Worm (Caenorhabditis elegans) whole organism, L2 larva: ENCODE results near the gene Y42G9A.2.

Experiments used
- C34F6.9 ChIP-seq: fragments of 150-350 bp; optimal IDR thresholded peaks from 2 replicates; lab custom pipeline; 2014; ENCODE audit warnings: missing biosample characterization, missing genetic modification characterization
- F13H6.1 ChIP-seq: sonication (generic microtip); optimal IDR thresholded peaks from 2 replicates; lab custom pipeline; 2016; ENCODE audit warnings: missing genetic modification characterization, missing compliant biosample characterization
- Y55F3AM.14 ChIP-seq: fragments of 200-800 bp; sonication (Bioruptor generic); optimal IDR thresholded peaks from 2 replicates; lab custom pipeline; 2018; ENCODE audit warnings: mild to moderate bottlenecking, missing genetic modification characterization, missing compliant biosample characterization
- ZK546.5 ChIP-seq: sonication (generic microtip); optimal IDR thresholded peaks from 2 replicates; lab custom pipeline; 2017; ENCODE audit warnings: missing biosample characterization, missing genetic modification characterization
- alr-1 ChIP-seq: fragments of 150-350 bp; optimal IDR thresholded peaks from 2 replicates; lab custom pipeline; 2014; ENCODE audit warnings: missing biosample characterization, missing genetic modification characterization
- blmp-1 ChIP-seq: sonication (generic microtip); optimal IDR thresholded peaks from 2 replicates; lab custom pipeline; 2017; ENCODE audit warnings: missing genetic modification characterization, mild to moderate bottlenecking, missing compliant biosample characterization, antibody characterized with exemption, moderate library complexity; ENCODE audit not compliant: insufficient read depth
- dmd-4 ChIP-seq: sonication (generic microtip); optimal IDR thresholded peaks from 2 replicates; lab custom pipeline; 2017; ENCODE audit warnings: missing biosample characterization, missing genetic modification characterization
- elt-1 ChIP-seq: fragments of 150-350 bp; optimal IDR thresholded peaks from 2 replicates; lab custom pipeline; 2014; ENCODE audit warnings: missing biosample characterization, missing genetic modification characterization
- elt-3 ChIP-seq: sonication (generic microtip); optimal IDR thresholded peaks from 2 replicates; lab custom pipeline; 2017; ENCODE audit warnings: missing biosample characterization, missing genetic modification characterization
- fos-1 ChIP-seq: fragments of 150-350 bp; optimal IDR thresholded peaks from 2 replicates; lab custom pipeline; 2014; ENCODE audit warnings: missing biosample characterization, missing genetic modification characterization
- gmeb-1 ChIP-seq: fragments of 150-350 bp; optimal IDR thresholded peaks from 2 replicates; lab custom pipeline; 2014; ENCODE audit warnings: missing biosample characterization, missing genetic modification characterization
- lin-13 ChIP-seq: fragments of 150-350 bp; optimal IDR thresholded peaks from 2 replicates; lab custom pipeline; 2014; ENCODE audit warnings: missing biosample characterization, missing genetic modification reagents, missing genetic modification characterization
- lsy-2 ChIP-seq, 2 experiments: fragments of 150-350 bp in 1 of 2; sonication (generic microtip) in 1 of 2; optimal IDR thresholded peaks; 2 replicates each; lab custom pipeline; 2014 to 2017; ENCODE audit warnings: missing biosample characterization in 2 of 2, missing genetic modification characterization in 2 of 2
- mab-5 ChIP-seq: fragments of 150-350 bp; optimal IDR thresholded peaks from 2 replicates; lab custom pipeline; 2014; ENCODE audit warnings: missing biosample characterization, missing genetic modification characterization
- mbf-1 ChIP-seq: sonication (generic microtip); optimal IDR thresholded peaks from 2 replicates; lab custom pipeline; 2017; ENCODE audit warnings: missing biosample characterization, missing genetic modification characterization
- nhr-11 ChIP-seq: fragments of 150-350 bp; optimal IDR thresholded peaks from 2 replicates; lab custom pipeline; 2014; ENCODE audit warnings: missing biosample characterization, missing genetic modification characterization
- nhr-12 ChIP-seq: fragments of 150-350 bp; optimal IDR thresholded peaks from 2 replicates; lab custom pipeline; 2014; ENCODE audit warnings: missing biosample characterization, missing genetic modification characterization
- nhr-129 ChIP-seq: fragments of 150-350 bp; optimal IDR thresholded peaks from 2 replicates; lab custom pipeline; 2014; ENCODE audit warnings: missing biosample characterization, missing genetic modification characterization
- nhr-21 ChIP-seq: fragments of 150-350 bp; optimal IDR thresholded peaks from 2 replicates; lab custom pipeline; 2014; ENCODE audit warnings: missing biosample characterization, missing genetic modification characterization
- nhr-23 ChIP-seq: fragments of 150-350 bp; optimal IDR thresholded peaks from 2 replicates; lab custom pipeline; 2014; ENCODE audit warnings: missing biosample characterization, missing genetic modification reagents, missing genetic modification characterization
- nhr-237 ChIP-seq: fragments of 150-350 bp; optimal IDR thresholded peaks from 2 replicates; lab custom pipeline; 2014; ENCODE audit warnings: missing biosample characterization, missing genetic modification characterization
- nhr-25 ChIP-seq: fragments of 150-350 bp; sonication (generic microtip); optimal IDR thresholded peaks from 3 replicates; lab custom pipeline; 2014; ENCODE audit warnings: missing biosample characterization, missing genetic modification characterization
- nhr-6 ChIP-seq: fragments of 150-350 bp; optimal IDR thresholded peaks from 2 replicates; lab custom pipeline; 2014; ENCODE audit warnings: missing biosample characterization, missing genetic modification characterization
- peb-1 ChIP-seq: fragments of 150-350 bp; optimal IDR thresholded peaks from 2 replicates; lab custom pipeline; 2014; ENCODE audit warnings: missing biosample characterization, missing genetic modification characterization
- sma-3 ChIP-seq: sonication (generic microtip); optimal IDR thresholded peaks from 2 replicates; lab custom pipeline; 2016; ENCODE audit warnings: missing genetic modification reagents, missing genetic modification characterization, missing compliant biosample characterization
- sma-9 ChIP-seq, 2 experiments: fragments of 150-350 bp in 1 of 2; sonication (generic microtip) in 1 of 2; optimal IDR thresholded peaks; 2 replicates each; lab custom pipeline; 2014 to 2016; ENCODE audit warnings: missing genetic modification characterization in 2 of 2, mild to moderate bottlenecking in 1 of 2, missing biosample characterization in 1 of 2, missing compliant biosample characterization in 1 of 2, missing genetic modification reagents in 1 of 2, moderate library complexity in 1 of 2
- unc-39 ChIP-seq: fragments of 150-350 bp; optimal IDR thresholded peaks from 2 replicates; lab custom pipeline; 2014; ENCODE audit warnings: missing biosample characterization, missing genetic modification characterization
- unc-55 ChIP-seq: fragments of 150-350 bp; sonication (generic microtip); optimal IDR thresholded peaks from 3 replicates; lab custom pipeline; 2014; ENCODE audit warnings: missing biosample characterization, missing genetic modification reagents, missing genetic modification characterization
- unc-62 ChIP-seq: fragments of 150-350 bp; optimal IDR thresholded peaks from 2 replicates; lab custom pipeline; 2014; ENCODE audit warnings: missing biosample characterization, missing genetic modification reagents, missing genetic modification characterization
- zag-1 ChIP-seq: fragments of 150-350 bp; optimal IDR thresholded peaks from 2 replicates; lab custom pipeline; 2014; ENCODE audit warnings: missing biosample characterization, missing genetic modification characterization
- ztf-11 ChIP-seq: sonication (generic microtip); optimal IDR thresholded peaks from 2 replicates; lab custom pipeline; 2017; ENCODE audit warnings: missing biosample characterization, missing genetic modification characterization
- ztf-4 ChIP-seq: fragments of 150-350 bp; optimal IDR thresholded peaks from 2 replicates; lab custom pipeline; 2014; ENCODE audit warnings: missing biosample characterization, missing genetic modification characterization

Y42G9A.2 gene

DNA sequence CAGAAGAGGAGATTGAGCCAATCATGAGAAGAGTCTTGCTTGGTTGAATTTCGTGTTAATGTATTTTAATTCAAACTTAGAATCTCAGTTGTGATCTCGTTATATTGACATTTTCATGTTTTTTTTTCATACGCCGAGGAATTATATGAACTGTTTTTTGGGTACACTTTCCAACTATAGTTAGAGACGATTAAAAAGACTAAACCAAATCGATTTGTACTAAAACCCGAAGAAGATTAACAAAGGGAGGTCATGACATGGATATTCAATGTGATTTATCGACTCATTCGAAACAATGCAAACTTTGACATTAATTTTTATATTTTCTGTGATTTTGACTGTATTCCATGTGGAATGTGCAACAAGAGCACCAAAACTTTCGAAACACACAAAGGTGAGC is at the start of gene Y42G9A.2:
Gene Y42G9A.2 (plus strand): TSS at position 284 of the 400 bp plus-strand sequence.
- TF ChIP-seq sma-9 (GFP tag; optimal IDR thresholded peaks at IDR 0.05; lab: Kevin White, UChicago) (peak; percentile 30), sma-9 (tag; optimal IDR thresholded peaks at IDR 0.05; lab: Kevin White, UChicago) (no peak), zag-1 (tag; lab: Kevin White, UChicago) (no peak), mbf-1 (tag; lab: Kevin White, UChicago) (no peak), nhr-21 (tag; lab: Kevin White, UChicago) (no peak)

DNA sequence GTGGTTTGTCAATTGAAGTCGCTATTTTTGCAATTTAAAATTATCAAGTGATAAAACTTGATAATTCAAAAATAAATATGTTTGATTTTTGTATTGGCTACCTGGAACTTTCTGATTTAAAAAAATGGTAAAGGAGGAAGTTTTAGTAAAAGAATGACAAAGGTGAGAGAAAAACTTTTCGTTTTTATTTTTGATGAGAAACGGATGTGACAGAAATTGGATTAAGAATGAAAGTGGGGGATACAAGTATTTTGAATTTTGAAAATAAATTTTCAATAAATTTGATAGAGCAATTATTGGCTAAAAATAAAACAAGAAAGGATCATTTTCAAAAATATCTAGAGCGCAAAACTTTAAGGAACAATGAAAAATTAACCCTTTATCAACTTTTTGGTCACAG is 45.2 kb upstream of the Y42G9A.2 start, which contains the start of gene C05D10.4:
Gene C05D10.4 (minus strand): TSS at position 101 of the 400 bp plus-strand sequence.
- TF ChIP-seq ZK546.5 (tag; lab: Kevin White, UChicago) (no peak), C34F6.9 (tag; lab: Kevin White, UChicago) (no peak), Y55F3AM.14 (GFP tag; lab: Kevin White, UChicago) (no peak), lsy-2 (tag; optimal IDR thresholded peaks at IDR 0.05; lab: Kevin White, UChicago) (no peak), mbf-1 (tag; lab: Kevin White, UChicago) (no peak), nhr-11 (tag; lab: Kevin White, UChicago) (no peak), unc-39 (tag; lab: Kevin White, UChicago) (no peak), elt-3 (tag; lab: Kevin White, UChicago) (no peak), sma-3 (GFP tag; lab: Kevin White, UChicago) (no peak), nhr-6 (no peak), sma-9 (GFP tag; optimal IDR thresholded peaks at IDR 0.05; lab: Kevin White, UChicago) (no peak), sma-9 (tag; optimal IDR thresholded peaks at IDR 0.05; lab: Kevin White, UChicago) (no peak), elt-1 (tag; lab: Kevin White, UChicago) (no peak)
- TF ChIP-seq, all 48 proteins: peak for 0

DNA sequence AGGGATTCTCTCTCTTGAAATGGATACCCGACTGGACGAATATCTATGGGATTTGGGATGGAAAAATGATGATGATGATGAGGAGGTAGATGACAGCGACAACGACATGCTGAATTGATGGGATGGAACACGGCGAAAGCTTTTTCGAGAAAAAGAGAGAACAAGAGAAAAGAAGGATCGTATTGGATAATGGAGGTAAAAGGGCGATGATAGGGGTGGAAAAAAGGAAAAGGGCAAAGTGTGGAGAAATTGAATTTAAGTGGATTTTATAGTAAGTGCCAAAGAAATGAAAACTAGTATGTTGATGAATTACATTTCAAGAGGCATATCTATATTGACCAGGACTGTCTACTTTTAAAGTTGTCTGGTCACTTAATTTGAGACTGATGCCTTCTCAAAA is 42.1 kb upstream of the Y42G9A.2 start:
- TF ChIP-seq gmeb-1 (tag; lab: Kevin White, UChicago) (no peak), dmd-4 (tag; lab: Kevin White, UChicago) (no peak), nhr-6 (no peak), ztf-11 (no peak), nhr-23 (tag; lab: Kevin White, UChicago) (no peak), nhr-12 (tag; lab: Kevin White, UChicago) (no peak), alr-1 (no peak), zag-1 (tag; lab: Kevin White, UChicago) (no peak)

DNA sequence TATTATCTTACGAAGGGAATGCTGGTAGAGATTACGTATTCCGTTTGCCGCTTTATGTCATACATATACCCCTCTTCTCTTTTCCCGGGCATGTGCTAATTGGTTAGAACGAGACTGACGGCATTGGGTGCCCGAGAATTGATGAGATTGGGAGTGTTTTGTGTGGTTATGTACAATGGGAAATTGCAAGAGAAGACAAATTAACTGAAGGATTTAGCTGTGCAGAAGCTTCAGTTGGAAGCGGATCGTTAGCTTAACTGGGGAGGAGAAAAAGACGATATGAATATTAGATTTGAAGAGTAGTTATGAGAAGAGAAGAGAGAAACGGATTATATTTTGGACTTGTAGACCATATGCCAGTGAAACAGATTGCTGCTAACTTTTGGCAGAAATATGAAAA is 37.8 kb upstream of the Y42G9A.2 start:
- TF ChIP-seq lin-13 (no peak), nhr-237 (tag; lab: Kevin White, UChicago) (no peak), ztf-4 (no peak), mbf-1 (tag; lab: Kevin White, UChicago) (no peak), blmp-1 (tag; lab: Kevin White, UChicago) (no peak), fos-1 (tag; lab: Kevin White, UChicago) (no peak), ztf-11 (no peak), alr-1 (no peak), unc-62 (GFP tag; lab: Kevin White, UChicago) (no peak)

DNA sequence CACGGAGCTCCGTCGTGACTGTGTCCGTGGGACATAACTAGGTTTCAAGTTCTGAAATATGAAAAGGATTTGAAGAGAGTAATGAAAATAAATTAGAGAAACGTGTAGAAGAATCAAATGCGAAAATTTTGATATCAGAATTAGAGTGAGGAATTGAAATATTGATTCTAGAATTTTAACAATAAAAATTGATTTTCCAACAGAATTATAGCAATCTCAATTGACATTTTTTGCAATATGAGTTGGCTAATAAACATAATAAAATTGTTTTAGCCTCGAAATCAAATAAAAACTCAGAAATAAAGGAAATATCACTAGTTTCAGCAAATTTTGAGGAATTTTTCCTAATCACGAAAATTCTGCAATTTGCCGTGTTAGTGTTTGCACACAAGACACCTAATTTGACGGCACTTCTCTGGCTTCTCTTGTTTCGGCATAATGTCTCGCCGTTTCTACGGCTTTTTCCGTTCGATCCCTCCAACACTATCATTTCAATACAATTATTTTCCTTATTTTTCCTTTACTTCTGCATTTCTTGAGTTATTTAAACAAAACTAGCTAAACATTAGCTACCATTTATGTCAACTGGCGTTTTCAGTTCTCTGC is 31.6 kb upstream of the Y42G9A.2 start, which contains the start of gene nmt-1:
Gene nmt-1 (minus strand): TSS at position 51 of the 606 bp plus-strand sequence.
- TF ChIP-seq sma-3 (GFP tag; lab: Kevin White, UChicago) (peak; percentile 0), F13H6.1 (peak; percentile 11), nhr-25 (peak; percentile 42), unc-55 (peak; percentile 57), mab-5 (peak; percentile 24), lsy-2 (tag; optimal IDR thresholded peaks at IDR 0.05; lab: Kevin White, UChicago) (peak; percentile 49 to 72), C34F6.9 (tag; lab: Kevin White, UChicago) (peak; percentile 60), gmeb-1 (tag; lab: Kevin White, UChicago) (peak; percentile 46), ZK546.5 (tag; lab: Kevin White, UChicago) (no peak), nhr-129 (peak; percentile 61), sma-9 (GFP tag; optimal IDR thresholded peaks at IDR 0.05; lab: Kevin White, UChicago) (peak; percentile 52), sma-9 (tag; optimal IDR thresholded peaks at IDR 0.05; lab: Kevin White, UChicago) (no peak), peb-1 (tag; lab: Kevin White, UChicago) (no peak), ztf-11 (no peak)
- TF ChIP-seq, all 48 proteins: peak for 10
